Worm (Caenorhabditis elegans) whole organism, mixed stage, embryonic: ENCODE results near the gene F01F1.14.

Experiments
- snpc-4 ChIP-seq: fragments of 150-350 bp; optimal IDR thresholded peaks from 2 replicates; lab custom pipeline; 2014; ENCODE audit warnings: missing biosample characterization, missing genetic modification characterization
- unc-62 ChIP-seq: fragments of 150-350 bp; optimal IDR thresholded peaks from 2 replicates; lab custom pipeline; 2014; ENCODE audit warnings: missing biosample characterization, missing genetic modification reagents, missing genetic modification characterization

ce11 chrIII:5835163-5835871, 47.4 kb downstream of the F01F1.14 start:
- TF ChIP-seq unc-62 (GFP tag; lab: Kevin White, UChicago) = no peak
- no peak for TF ChIP-seq snpc-4 (tag; lab: Kevin White, UChicago)
